Worm (Caenorhabditis elegans) whole organism, late embryonic: Measurements from ENCODE around the gene C06E4.6.

Experiments used
- nhr-11 ChIP-seq: fragments of 150-350 bp; optimal IDR thresholded peaks from 2 replicates; lab custom pipeline; 2014; ENCODE audit warnings: missing biosample characterization, missing genetic modification characterization
- sdc-2 ChIP-seq: sonication (generic microtip); optimal IDR thresholded peaks from 2 replicates; lab custom pipeline; 2016; ENCODE audit warnings: missing genotype, missing genetic modification characterization, missing compliant biosample characterization

DNA sequence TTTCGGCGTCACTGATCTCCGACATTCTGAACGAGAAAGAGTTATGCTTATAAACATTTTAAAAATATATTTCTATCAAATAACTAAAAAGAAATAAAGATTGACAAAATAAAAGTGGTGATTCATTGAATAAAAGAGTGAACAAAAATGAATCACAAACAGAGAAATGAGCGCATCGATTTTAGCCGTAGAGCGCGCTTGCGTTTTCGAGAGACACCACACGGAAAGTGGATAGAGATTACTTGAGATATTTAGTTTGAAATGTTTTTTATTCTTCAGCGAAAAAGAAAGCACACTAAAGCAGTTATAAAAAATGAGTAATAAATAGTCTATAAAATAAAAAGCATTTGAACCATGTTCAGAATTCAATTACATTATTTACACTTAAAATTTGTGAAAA is 27.9 kb downstream of the C06E4.6 start, which contains the start of gene cap-1:
- TF ChIP-seq sdc-2 (tag; lab: Kevin White, UChicago) (no peak), nhr-11 (tag; lab: Kevin White, UChicago) (no peak)
